Worm (Caenorhabditis elegans) whole organism, L3 larva: ENCODE data around the gene ZK177.3.

Experiments
- R02D3.7 ChIP-seq: fragments of 150-350 bp; optimal IDR thresholded peaks from 2 replicates; lab custom pipeline; 2014; ENCODE audit warnings: missing biosample characterization, missing genetic modification characterization
- aly-2 ChIP-seq: fragments of 150-350 bp; optimal IDR thresholded peaks from 2 replicates; lab custom pipeline; 2014; ENCODE audit warnings: missing biosample characterization, missing genetic modification characterization
- ceh-82 ChIP-seq: fragments of 150-350 bp; optimal IDR thresholded peaks from 2 replicates; lab custom pipeline; 2014; ENCODE audit warnings: missing biosample characterization, missing genetic modification characterization
- daf-12 ChIP-seq: fragments of 150-350 bp; optimal IDR thresholded peaks from 2 replicates; lab custom pipeline; 2014; ENCODE audit warnings: missing biosample characterization, missing genetic modification reagents, missing genetic modification characterization
- egl-27 ChIP-seq: sonication (generic microtip); optimal IDR thresholded peaks from 4 replicates; lab custom pipeline; 2017; ENCODE audit warnings: missing biosample characterization, missing genetic modification reagents, missing genetic modification characterization
- elt-3 ChIP-seq, 3 experiments: fragments of 150-350 bp in 1 of 3; sonication (generic microtip) in 2 of 3; optimal IDR thresholded peaks; 2 replicates in 2 of 3; 4 replicates in 1 of 3; lab custom pipeline; 2014 to 2017; ENCODE audit warnings: missing biosample characterization in 3 of 3, missing genetic modification characterization in 3 of 3
- jun-1 ChIP-seq: fragments of 150-350 bp; optimal IDR thresholded peaks from 2 replicates; lab custom pipeline; 2014; ENCODE audit warnings: missing biosample characterization, missing genetic modification reagents, missing genetic modification characterization
- nhr-11 ChIP-seq: fragments of 150-350 bp; optimal IDR thresholded peaks from 2 replicates; lab custom pipeline; 2014; ENCODE audit warnings: missing biosample characterization, missing genetic modification characterization
- nhr-23 ChIP-seq: fragments of 150-350 bp; optimal IDR thresholded peaks from 2 replicates; lab custom pipeline; 2014; ENCODE audit warnings: missing biosample characterization, missing genetic modification reagents, missing genetic modification characterization
- nhr-237 ChIP-seq: fragments of 150-350 bp; optimal IDR thresholded peaks from 2 replicates; lab custom pipeline; 2014; ENCODE audit warnings: missing biosample characterization, missing genetic modification characterization
- unc-62 ChIP-seq: fragments of 150-350 bp; sonication (generic microtip); optimal IDR thresholded peaks from 4 replicates; lab custom pipeline; 2014; ENCODE audit warnings: missing biosample characterization, missing genetic modification reagents, missing genetic modification characterization
- zag-1 ChIP-seq: fragments of 150-350 bp; optimal IDR thresholded peaks from 2 replicates; lab custom pipeline; 2014; ENCODE audit warnings: missing biosample characterization, missing genetic modification characterization

ce11 chrII:5500986-5501657, 14.5 kb upstream of the ZK177.3 start, which contains the start of gene F12A10.8:
- TF ChIP-seq nhr-23 (tag; lab: Kevin White, UChicago) (no peak), egl-27 (tag; lab: Kevin White, UChicago) (no peak), jun-1 (no peak), elt-3 (tag; optimal IDR thresholded peaks at IDR 0.05; lab: Kevin White, UChicago) (no peak), nhr-11 (tag; lab: Kevin White, UChicago) (no peak), unc-62 (GFP tag; lab: Kevin White, UChicago) (no peak), daf-12 (tag; lab: Kevin White, UChicago) (no peak), aly-2 (tag; lab: Kevin White, UChicago) (no peak), R02D3.7 (tag; lab: Kevin White, UChicago) (no peak), nhr-237 (tag; lab: Kevin White, UChicago) (no peak), ceh-82 (tag; lab: Kevin White, UChicago) (no peak), zag-1 (tag; lab: Kevin White, UChicago) (no peak)
